Worm (Caenorhabditis elegans) whole organism, early embryonic: ENCODE results near the gene mrck-1.

Experiments used
- B0310.2 ChIP-seq: sonication (generic microtip); optimal IDR thresholded peaks from 2 replicates; lab custom pipeline; 2016; ENCODE audit warnings: mild to moderate bottlenecking, missing genetic modification characterization, missing compliant biosample characterization
- F13C5.2 ChIP-seq: sonication (generic microtip); optimal IDR thresholded peaks from 2 replicates; lab custom pipeline; 2017; ENCODE audit warnings: mild to moderate bottlenecking, missing genetic modification characterization, inconsistent platforms, missing compliant biosample characterization
- aly-1 ChIP-seq: sonication (generic microtip); optimal IDR thresholded peaks from 2 replicates; lab custom pipeline; 2016; ENCODE audit warnings: missing genetic modification characterization, missing compliant biosample characterization
- ama-1 ChIP-seq: fragments of 150-350 bp; optimal IDR thresholded peaks from 2 replicates; lab custom pipeline; 2014
- ceh-13 ChIP-seq: fragments of 200-800 bp; sonication (Bioruptor generic); optimal IDR thresholded peaks from 2 replicates; lab custom pipeline; 2018; ENCODE audit warnings: mild to moderate bottlenecking, missing genetic modification characterization, missing compliant biosample characterization
- ceh-36 ChIP-seq: sonication (generic microtip); optimal IDR thresholded peaks from 2 replicates; lab custom pipeline; 2016; ENCODE audit warnings: missing genetic modification characterization, inconsistent platforms, missing compliant biosample characterization
- ets-7 ChIP-seq: sonication (generic microtip); optimal IDR thresholded peaks from 2 replicates; lab custom pipeline; 2016; ENCODE audit warnings: missing genotype, missing genetic modification characterization, missing compliant biosample characterization
- flt-1 ChIP-seq: fragments of 200-800 bp; sonication (Bioruptor generic); IDR thresholded peaks from 2 replicates; pipeline ENCODE4 v1.3.6; 2022; ENCODE audit warnings: missing genetic modification characterization, missing compliant biosample characterization
- hmbx-1 ChIP-seq: sonication (generic microtip); optimal IDR thresholded peaks from 2 replicates; lab custom pipeline; 2016; ENCODE audit warnings: mild to moderate bottlenecking, missing genetic modification characterization, missing compliant biosample characterization
- hmg-4 ChIP-seq: fragments of 200-800 bp; sonication (Bioruptor generic); optimal IDR thresholded peaks from 2 replicates; lab custom pipeline; 2018; ENCODE audit warnings: mild to moderate bottlenecking, missing genetic modification characterization, missing compliant biosample characterization
- hnd-1 ChIP-seq: sonication (generic microtip); optimal IDR thresholded peaks from 2 replicates; lab custom pipeline; 2016; ENCODE audit warnings: missing genetic modification characterization, missing compliant biosample characterization
- pes-1 ChIP-seq: fragments of 200-800 bp; sonication (Bioruptor generic); IDR thresholded peaks from 2 replicates; pipeline ENCODE4 v1.3.6; 2022; ENCODE audit warnings: missing genetic modification reagents, missing genetic modification characterization, missing compliant biosample characterization
- scrt-1 ChIP-seq: fragments of 200-800 bp; sonication (Bioruptor generic); IDR thresholded peaks from 2 replicates; pipeline ENCODE4 v1.3.6; 2022; ENCODE audit warnings: missing genetic modification characterization, missing compliant biosample characterization
- sea-1 ChIP-seq: fragments of 200-800 bp; sonication (Bioruptor generic); conservative IDR thresholded peaks from 2 replicates; pipeline ENCODE4 v1.3.6; 2022; ENCODE audit warnings: missing genetic modification characterization, missing compliant biosample characterization
- tbx-11 ChIP-seq: fragments of 200-800 bp; sonication (Bioruptor generic); IDR thresholded peaks from 2 replicates; pipeline ENCODE4 v1.3.6; 2022; ENCODE audit warnings: missing genetic modification characterization, missing compliant biosample characterization
- tbx-37 ChIP-seq: fragments of 200-800 bp; sonication (Bioruptor generic); conservative IDR thresholded peaks from 2 replicates; pipeline ENCODE4 v1.3.6; 2022; ENCODE audit warnings: missing genetic modification reagents, missing genetic modification characterization, missing compliant biosample characterization
- tra-4 ChIP-seq: sonication (generic microtip); optimal IDR thresholded peaks from 2 replicates; lab custom pipeline; 2017; ENCODE audit warnings: missing genetic modification characterization, missing compliant biosample characterization

Gene mrck-1

DNA sequence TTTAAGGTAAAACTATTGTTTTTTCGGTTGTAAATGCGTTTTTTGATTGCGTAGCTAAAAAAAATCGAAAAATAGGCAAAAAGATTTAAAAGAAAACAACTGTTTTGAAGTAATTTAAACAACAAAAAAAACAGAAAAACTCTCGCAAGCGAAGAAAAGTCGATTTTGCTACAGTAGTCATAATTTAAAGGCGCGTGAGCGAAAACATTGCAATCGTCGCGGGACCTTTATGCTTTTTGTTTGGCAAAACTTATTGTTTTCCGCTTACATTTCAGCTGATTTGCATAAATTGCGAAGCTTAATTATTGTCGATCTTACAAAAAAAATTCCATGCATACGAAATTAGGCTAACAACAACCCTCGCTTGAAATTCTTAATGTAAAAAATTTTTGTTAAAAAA is 891 bp upstream of the mrck-1 start:
- TF ChIP-seq hmg-4 (GFP tag; lab: Kevin White, UChicago), result no peak
- no peak for TF ChIP-seq B0310.2 (tag; lab: Kevin White, UChicago)
- no peak for TF ChIP-seq flt-1 (GFP tag; lab: Robert Waterston, UW)
- no peak for TF ChIP-seq tbx-11 (GFP tag; lab: Robert Waterston, UW)
- TF ChIP-seq sea-1 (GFP tag; lab: Robert Waterston, UW), result no peak
- no peak for TF ChIP-seq F13C5.2 (tag; lab: Kevin White, UChicago)
- TF ChIP-seq ama-1 (lab: Kevin White, UChicago), result no peak
- TF ChIP-seq tbx-37 (GFP tag; lab: Robert Waterston, UW), result no peak

DNA sequence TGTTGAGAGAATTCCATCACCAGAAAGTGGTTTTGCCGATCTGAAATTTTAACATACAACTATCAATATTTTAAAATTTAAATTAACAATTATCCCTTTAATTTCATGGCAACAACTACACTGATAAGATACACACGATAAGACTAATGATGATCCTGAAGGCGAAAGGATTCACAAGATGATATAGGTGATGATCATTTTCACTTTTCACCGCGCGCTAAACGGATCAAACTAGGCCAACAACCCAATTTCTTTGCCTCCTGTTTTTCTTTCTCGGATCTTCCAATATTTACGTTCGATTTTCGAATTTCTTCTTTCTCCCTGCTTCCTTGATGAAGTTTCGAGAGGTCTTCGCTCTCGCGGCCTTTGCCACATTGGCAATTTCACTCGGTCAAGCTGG is 7.9 kb downstream of the mrck-1 start, which contains the start of gene K08B12.1:
Gene K08B12.1 (plus strand): TSS at position 229 of the 400 bp plus-strand sequence.
- no peak for TF ChIP-seq hmbx-1 (tag; lab: Kevin White, UChicago)
- no peak for TF ChIP-seq ama-1 (lab: Kevin White, UChicago)
- no peak for TF ChIP-seq F13C5.2 (tag; lab: Kevin White, UChicago)
- no peak for TF ChIP-seq ceh-13 (GFP tag; lab: Kevin White, UChicago)
- TF ChIP-seq tbx-11 (GFP tag; lab: Robert Waterston, UW), result no peak

DNA sequence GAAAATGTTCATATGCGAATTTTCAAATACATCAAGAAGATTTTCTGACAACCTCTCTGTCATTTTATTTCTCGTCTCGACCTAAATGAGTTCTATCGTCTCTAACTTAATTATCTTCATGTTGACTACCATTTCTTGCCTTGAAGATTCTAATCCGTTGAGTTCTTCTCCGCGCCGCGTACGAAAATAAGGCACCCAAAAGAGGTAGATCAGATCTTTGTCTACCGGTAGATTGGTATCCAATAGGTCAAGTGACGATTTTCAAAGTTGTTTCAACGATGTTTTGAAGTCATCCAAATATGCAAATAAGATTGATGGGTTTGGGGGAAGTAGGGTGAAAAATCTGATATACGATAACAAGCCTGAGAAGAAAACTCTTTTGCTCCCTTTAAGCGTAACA is 13.2 kb downstream of the mrck-1 start:
- TF ChIP-seq B0310.2 (tag; lab: Kevin White, UChicago), result no peak
- TF ChIP-seq tbx-37 (GFP tag; lab: Robert Waterston, UW), result no peak
- no peak for TF ChIP-seq ceh-13 (GFP tag; lab: Kevin White, UChicago)
- TF ChIP-seq flt-1 (GFP tag; lab: Robert Waterston, UW), result no peak
- TF ChIP-seq F13C5.2 (tag; lab: Kevin White, UChicago), result no peak
- no peak for TF ChIP-seq hnd-1
- TF ChIP-seq tra-4 (tag; lab: Kevin White, UChicago), result no peak
- TF ChIP-seq ceh-36 (tag; lab: Kevin White, UChicago), result no peak
- TF ChIP-seq pes-1 (GFP tag; lab: Robert Waterston, UW), result no peak
- no peak for TF ChIP-seq hmg-4 (GFP tag; lab: Kevin White, UChicago)
- no peak for TF ChIP-seq scrt-1
- TF ChIP-seq hmbx-1 (tag; lab: Kevin White, UChicago), result no peak
- no peak for TF ChIP-seq tbx-11 (GFP tag; lab: Robert Waterston, UW)
- TF ChIP-seq ama-1 (lab: Kevin White, UChicago), result no peak
- TF ChIP-seq sea-1 (GFP tag; lab: Robert Waterston, UW), result no peak
- no peak for TF ChIP-seq aly-1 (tag; lab: Kevin White, UChicago)

DNA sequence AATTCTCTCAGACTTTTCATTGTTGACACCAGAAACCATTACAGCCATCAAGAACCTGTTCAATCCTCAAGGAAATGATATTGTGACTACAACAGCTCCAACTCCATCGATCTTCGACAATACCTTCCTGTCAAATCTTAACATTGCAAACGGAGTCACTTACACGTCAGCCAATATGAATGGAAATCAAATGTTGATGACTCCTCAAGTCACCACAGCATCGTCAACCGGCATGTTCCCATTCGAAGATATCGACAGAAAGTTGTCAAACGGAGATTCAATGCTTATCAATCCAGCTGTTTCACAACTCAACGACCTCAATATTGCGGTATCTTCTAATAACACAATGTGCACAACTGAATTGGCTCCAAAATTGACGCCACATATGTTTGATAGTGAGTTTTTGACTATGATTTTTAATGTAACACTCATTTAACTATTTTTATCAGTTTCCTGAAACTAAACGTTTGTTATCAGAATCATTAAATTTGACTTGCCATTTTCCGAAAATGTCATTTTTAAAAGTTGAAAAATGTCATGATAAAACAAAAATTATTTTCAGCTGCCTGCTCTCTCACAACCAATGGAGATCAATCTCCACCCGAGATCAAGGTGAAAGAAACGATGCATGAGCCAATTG is 16.0 kb downstream of the mrck-1 start:
- TF ChIP-seq tbx-11 (GFP tag; lab: Robert Waterston, UW), result no peak
- no peak for TF ChIP-seq B0310.2 (tag; lab: Kevin White, UChicago)
- TF ChIP-seq tra-4 (tag; lab: Kevin White, UChicago), result no peak

DNA sequence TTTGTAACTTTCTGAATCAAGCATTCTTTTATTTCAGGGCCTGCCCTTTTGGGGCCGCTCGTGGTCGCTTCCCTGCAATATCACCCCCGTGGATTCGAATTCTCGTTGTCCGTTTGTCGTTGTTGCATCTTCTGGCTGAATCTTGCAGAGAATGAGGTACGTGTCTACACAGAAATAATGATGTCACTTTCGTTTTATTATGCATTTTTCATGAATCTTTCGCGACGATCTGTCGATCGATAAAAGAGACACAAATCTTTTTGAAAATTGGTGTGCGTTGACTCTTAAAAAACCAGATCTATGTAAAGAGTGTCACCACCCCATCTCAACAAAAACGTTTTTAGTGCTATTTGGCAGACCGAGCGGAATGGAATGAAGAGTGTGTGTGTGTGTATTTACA is 18.0 kb downstream of the mrck-1 start:
- no peak for TF ChIP-seq tbx-11 (GFP tag; lab: Robert Waterston, UW)
- TF ChIP-seq ceh-13 (GFP tag; lab: Kevin White, UChicago), result no peak

DNA sequence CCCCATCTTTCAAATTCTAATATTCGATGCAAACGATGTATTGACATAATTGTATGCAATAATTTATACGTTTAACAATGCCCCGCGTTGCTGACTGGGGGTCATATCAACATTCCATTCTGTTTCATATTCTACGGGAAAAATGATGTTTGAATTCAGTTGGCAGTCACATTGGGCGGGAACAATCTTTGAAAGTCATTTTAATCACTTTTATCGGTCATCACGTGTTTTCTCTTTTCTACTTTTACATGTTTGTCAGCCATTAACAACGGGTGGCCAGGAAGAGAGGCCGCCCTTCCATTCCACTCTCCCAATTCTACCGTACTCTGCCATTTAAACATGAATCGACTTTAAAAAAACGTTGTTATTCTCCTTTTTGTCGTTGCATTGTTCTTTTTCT is 18.4 kb downstream of the mrck-1 start:
- TF ChIP-seq pes-1 (GFP tag; lab: Robert Waterston, UW) (no peak), scrt-1 (no peak), B0310.2 (tag; lab: Kevin White, UChicago) (no peak), tbx-37 (GFP tag; lab: Robert Waterston, UW) (no peak), ceh-13 (GFP tag; lab: Kevin White, UChicago) (no peak), ets-7 (no peak), hnd-1 (no peak), tbx-11 (GFP tag; lab: Robert Waterston, UW) (no peak), ceh-36 (tag; lab: Kevin White, UChicago) (no peak), aly-1 (tag; lab: Kevin White, UChicago) (no peak), sea-1 (GFP tag; lab: Robert Waterston, UW) (no peak), hmg-4 (GFP tag; lab: Kevin White, UChicago) (no peak), F13C5.2 (tag; lab: Kevin White, UChicago) (no peak), tra-4 (tag; lab: Kevin White, UChicago) (no peak), hmbx-1 (tag; lab: Kevin White, UChicago) (no peak)

DNA sequence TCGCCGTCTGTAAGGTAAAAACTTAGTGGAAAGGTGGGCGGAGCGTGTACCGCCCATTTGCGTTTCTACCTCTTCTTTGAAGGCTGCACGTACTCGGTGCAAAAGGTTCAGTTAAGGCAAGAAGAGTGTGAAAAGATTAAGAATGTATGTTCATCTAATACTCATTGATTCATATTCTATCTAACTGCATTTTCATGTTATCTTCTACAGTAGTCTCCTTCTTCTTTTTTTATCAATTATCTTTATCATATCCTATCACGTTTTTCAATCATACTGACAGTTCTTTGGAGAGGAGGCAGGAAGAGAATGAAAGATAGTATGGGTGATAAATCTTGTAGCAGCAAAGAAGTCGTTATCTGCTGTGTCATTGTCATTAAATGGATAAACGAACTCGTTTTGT is 19.7 kb downstream of the mrck-1 start:
- no peak for TF ChIP-seq ets-7
- TF ChIP-seq B0310.2 (tag; lab: Kevin White, UChicago), result no peak
- no peak for TF ChIP-seq ama-1 (lab: Kevin White, UChicago)
- TF ChIP-seq pes-1 (GFP tag; lab: Robert Waterston, UW), result no peak
- no peak for TF ChIP-seq F13C5.2 (tag; lab: Kevin White, UChicago)
- no peak for TF ChIP-seq hmg-4 (GFP tag; lab: Kevin White, UChicago)
- TF ChIP-seq hnd-1, result no peak
- TF ChIP-seq ceh-13 (GFP tag; lab: Kevin White, UChicago), result no peak
- no peak for TF ChIP-seq ceh-36 (tag; lab: Kevin White, UChicago)

DNA sequence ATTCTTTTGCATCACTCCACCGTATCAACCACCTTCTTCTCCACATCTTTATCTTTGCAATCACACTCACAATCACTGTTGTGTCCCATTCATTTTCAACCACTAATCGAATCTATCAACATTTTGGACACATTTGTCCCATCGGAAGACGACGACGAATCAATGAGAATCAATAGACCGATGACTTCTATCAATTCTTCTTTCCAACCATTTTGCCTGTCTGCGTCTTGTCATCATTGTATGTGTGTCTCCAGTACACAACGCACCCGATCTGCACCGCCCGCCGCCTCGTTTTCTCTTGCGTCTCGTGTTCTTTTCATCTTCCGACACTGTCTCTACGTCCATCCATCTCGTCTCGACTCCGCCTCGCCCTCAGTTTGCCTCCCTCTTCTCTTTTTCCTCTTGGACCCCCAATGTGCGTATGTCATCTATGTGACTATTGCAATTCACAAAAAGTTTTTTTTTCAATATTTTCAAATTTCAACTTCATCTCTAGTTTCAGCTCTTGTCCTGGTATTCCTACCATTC is 20.6 kb downstream of the mrck-1 start, which contains the start of gene dmd-7:
Gene dmd-7 (plus strand): TSS at position 478 of the 528 bp plus-strand sequence.
- TF ChIP-seq hnd-1 (no peak), ceh-13 (GFP tag; lab: Kevin White, UChicago) (no peak), ets-7 (no peak), flt-1 (GFP tag; lab: Robert Waterston, UW) (0 out of 2 replicates have a peak, but pooled peaks have one; percentile 33), hmbx-1 (tag; lab: Kevin White, UChicago) (no peak), F13C5.2 (tag; lab: Kevin White, UChicago) (peak; percentile 25), B0310.2 (tag; lab: Kevin White, UChicago) (no peak)
